Worm (Caenorhabditis elegans) whole organism, L1 larva: ENCODE data around the gene C01G12.7.

Experiments
- C16A3.4 ChIP-seq: fragments of 150-350 bp; optimal IDR thresholded peaks from 2 replicates; lab custom pipeline; 2014; ENCODE audit warnings: missing biosample characterization, missing genetic modification characterization
- F16B12.6 ChIP-seq: fragments of 150-350 bp; optimal IDR thresholded peaks from 2 replicates; lab custom pipeline; 2014; ENCODE audit warnings: missing biosample characterization, missing genetic modification characterization
- Y116A8C.19 ChIP-seq: sonication (generic microtip); optimal IDR thresholded peaks from 2 replicates; lab custom pipeline; 2016; ENCODE audit warnings: missing compliant biosample characterization, missing genetic modification characterization, borderline replicate concordance
- aha-1 ChIP-seq: fragments of 150-350 bp; optimal IDR thresholded peaks from 2 replicates; lab custom pipeline; 2014; ENCODE audit warnings: missing biosample characterization, missing genetic modification characterization
- alr-1 ChIP-seq: fragments of 200-800 bp; sonication (Bioruptor generic); optimal IDR thresholded peaks from 2 replicates; lab custom pipeline; 2018; ENCODE audit warnings: borderline replicate concordance, mild to moderate bottlenecking, missing genetic modification characterization, missing compliant biosample characterization
- aly-2 ChIP-seq: fragments of 150-350 bp; optimal IDR thresholded peaks from 2 replicates; lab custom pipeline; 2014; ENCODE audit warnings: missing biosample characterization, missing genetic modification characterization
- ama-1 ChIP-seq: fragments of 150-350 bp; optimal IDR thresholded peaks from 2 replicates; lab custom pipeline; 2014
- ceh-63 ChIP-seq: fragments of 200-800 bp; sonication (Bioruptor generic); optimal IDR thresholded peaks from 2 replicates; lab custom pipeline; 2018; ENCODE audit warnings: mild to moderate bottlenecking, missing genetic modification characterization, missing compliant biosample characterization
- ceh-8 ChIP-seq: fragments of 200-800 bp; sonication (Bioruptor generic); optimal IDR thresholded peaks from 2 replicates; lab custom pipeline; 2018; ENCODE audit warnings: mild to moderate bottlenecking, missing genetic modification characterization, moderate library complexity, missing compliant biosample characterization
- ceh-82 ChIP-seq, 3 experiments: fragments of 150-350 bp in 1 of 3; sonication (generic microtip) in 2 of 3; optimal IDR thresholded peaks; 2 replicates each; lab custom pipeline; 2014 to 2017; ENCODE audit warnings: missing biosample characterization in 3 of 3, missing genetic modification characterization in 3 of 3
- ceh-88 ChIP-seq: fragments of 200-800 bp; sonication (Bioruptor generic); IDR thresholded peaks from 2 replicates; pipeline ENCODE4 v1.3.6; 2022; ENCODE audit warnings: missing genetic modification characterization, missing compliant biosample characterization
- ceh-90 ChIP-seq: sonication (generic microtip); optimal IDR thresholded peaks from 2 replicates; lab custom pipeline; 2016; ENCODE audit warnings: missing genetic modification characterization, missing compliant biosample characterization
- ces-1 ChIP-seq: fragments of 150-350 bp; optimal IDR thresholded peaks from 2 replicates; lab custom pipeline; 2014; ENCODE audit warnings: missing biosample characterization, missing genetic modification reagents, missing genetic modification characterization
- dpl-1 ChIP-seq, 3 experiments: fragments of 150-350 bp in 2 of 3; sonication (generic microtip) in 1 of 3; optimal IDR thresholded peaks; 2 replicates each; lab custom pipeline; 2014 to 2017; ENCODE audit warnings: missing biosample characterization in 3 of 3, missing genetic modification characterization in 3 of 3, missing genetic modification reagents in 3 of 3
- dsc-1 ChIP-seq: sonication (generic microtip); optimal IDR thresholded peaks from 2 replicates; lab custom pipeline; 2016; ENCODE audit warnings: mild to moderate bottlenecking, missing genetic modification characterization, missing compliant biosample characterization
- efl-3 ChIP-seq: fragments of 200-800 bp; sonication (Bioruptor generic); optimal IDR thresholded peaks from 2 replicates; lab custom pipeline; 2018; ENCODE audit warnings: mild to moderate bottlenecking, missing genetic modification characterization, missing compliant biosample characterization
- egl-27 ChIP-seq, 2 experiments: fragments of 150-350 bp in 1 of 2; sonication (generic microtip); optimal IDR thresholded peaks; 3 replicates each; lab custom pipeline; 2017 to 2018; ENCODE audit warnings: missing biosample characterization in 2 of 2, missing genetic modification characterization in 2 of 2, missing genetic modification reagents in 2 of 2
- elt-3 ChIP-seq, 6 experiments: fragments of 150-350 bp in 1 of 6; sonication (generic microtip); optimal IDR thresholded peaks; 2 replicates each; lab custom pipeline; 2017 to 2018; ENCODE audit warnings: missing biosample characterization in 6 of 6, missing genetic modification characterization in 6 of 6, inconsistent platforms in 1 of 6
- ets-5 ChIP-seq: fragments of 200-800 bp; sonication (Bioruptor generic); IDR thresholded peaks from 2 replicates; pipeline ENCODE4 v1.3.6; 2022; ENCODE audit warnings: missing genetic modification characterization, missing compliant biosample characterization
- fkh-10 ChIP-seq: sonication (generic microtip); optimal IDR thresholded peaks from 2 replicates; lab custom pipeline; 2017; ENCODE audit warnings: missing biosample characterization, missing genetic modification reagents, missing genetic modification characterization
- fkh-4 ChIP-seq: sonication (generic microtip); optimal IDR thresholded peaks from 2 replicates; lab custom pipeline; 2016; ENCODE audit warnings: missing compliant biosample characterization, missing genetic modification characterization, borderline replicate concordance
- fkh-8 ChIP-seq: sonication (generic microtip); optimal IDR thresholded peaks from 2 replicates; lab custom pipeline; 2016; ENCODE audit warnings: mild to moderate bottlenecking, missing genetic modification characterization, missing compliant biosample characterization
- fos-1 ChIP-seq: fragments of 150-350 bp; optimal IDR thresholded peaks from 2 replicates; lab custom pipeline; 2014; ENCODE audit warnings: missing biosample characterization, missing genetic modification characterization
- hlh-4 ChIP-seq: sonication (generic microtip); optimal IDR thresholded peaks from 2 replicates; lab custom pipeline; 2016; ENCODE audit warnings: mild to moderate bottlenecking, missing genetic modification characterization, missing compliant biosample characterization
- hpl-2 ChIP-seq: fragments of 150-350 bp; optimal IDR thresholded peaks from 2 replicates; lab custom pipeline; 2014; ENCODE audit warnings: missing biosample characterization, missing genetic modification reagents, missing genetic modification characterization
- irx-1 ChIP-seq: sonication (generic microtip); optimal IDR thresholded peaks from 2 replicates; lab custom pipeline; 2016; ENCODE audit warnings: missing genetic modification characterization, missing compliant biosample characterization
- isw-1 ChIP-seq: fragments of 200-800 bp; sonication (Bioruptor generic); IDR thresholded peaks from 2 replicates; pipeline ENCODE4 v1.3.6; 2022; ENCODE audit warnings: missing genetic modification characterization, missing compliant biosample characterization
- jun-1 ChIP-seq: fragments of 150-350 bp; optimal IDR thresholded peaks from 2 replicates; lab custom pipeline; 2014; ENCODE audit warnings: missing biosample characterization, missing genetic modification reagents, missing genetic modification characterization
- lin-35 ChIP-seq, 2 experiments: fragments of 150-350 bp; optimal IDR thresholded peaks; 2 replicates each; lab custom pipeline; 2014; ENCODE audit warnings: missing biosample characterization in 2 of 2, missing genetic modification characterization in 2 of 2, missing genetic modification reagents in 2 of 2
- lin-39 ChIP-seq: fragments of 150-350 bp; optimal IDR thresholded peaks from 2 replicates; lab custom pipeline; 2014; ENCODE audit warnings: missing biosample characterization, missing genetic modification reagents, missing genetic modification characterization
- mab-9 ChIP-seq: fragments of 200-800 bp; sonication (Bioruptor generic); IDR thresholded peaks from 2 replicates; pipeline ENCODE4 v1.3.6; 2022; ENCODE audit warnings: missing genetic modification reagents, missing genetic modification characterization, missing compliant biosample characterization
- mdl-1 ChIP-seq, 2 experiments: fragments of 150-350 bp; optimal IDR thresholded peaks; 2 replicates each; lab custom pipeline; 2014 to 2017; ENCODE audit warnings: missing biosample characterization in 2 of 2, missing genetic modification characterization in 2 of 2, inconsistent platforms in 1 of 2
- mef-2 ChIP-seq: fragments of 150-350 bp; optimal IDR thresholded peaks from 2 replicates; lab custom pipeline; 2014; ENCODE audit warnings: missing biosample characterization, missing genetic modification characterization
- mep-1 ChIP-seq: fragments of 150-350 bp; optimal IDR thresholded peaks from 2 replicates; lab custom pipeline; 2014; ENCODE audit warnings: missing biosample characterization, missing genetic modification characterization
- nhr-20 ChIP-seq: sonication (generic microtip); optimal IDR thresholded peaks from 2 replicates; lab custom pipeline; 2016; ENCODE audit warnings: mild to moderate bottlenecking, missing genetic modification characterization, missing compliant biosample characterization
- nhr-28 ChIP-seq: fragments of 150-350 bp; optimal IDR thresholded peaks from 2 replicates; lab custom pipeline; 2014; ENCODE audit warnings: missing biosample characterization, missing genetic modification characterization
- nhr-76 ChIP-seq: sonication (generic microtip); optimal IDR thresholded peaks from 2 replicates; lab custom pipeline; 2017; ENCODE audit warnings: missing biosample characterization, missing genetic modification characterization
- pax-3 ChIP-seq: fragments of 200-800 bp; sonication (Bioruptor generic); optimal IDR thresholded peaks from 2 replicates; lab custom pipeline; 2018; ENCODE audit warnings: mild to moderate bottlenecking, missing genetic modification characterization, moderate library complexity, missing compliant biosample characterization
- rnt-1 ChIP-seq: sonication (generic microtip); optimal IDR thresholded peaks from 2 replicates; lab custom pipeline; 2016; ENCODE audit warnings: mild to moderate bottlenecking, missing genetic modification characterization, moderate library complexity, missing compliant biosample characterization
- snpc-4 ChIP-seq: fragments of 150-350 bp; optimal IDR thresholded peaks from 2 replicates; lab custom pipeline; 2014; ENCODE audit warnings: missing biosample characterization, missing genetic modification characterization
- snu-23 ChIP-seq: sonication (generic microtip); optimal IDR thresholded peaks from 2 replicates; lab custom pipeline; 2016; ENCODE audit warnings: missing genetic modification characterization, missing compliant biosample characterization
- sox-4 ChIP-seq: sonication (generic microtip); optimal IDR thresholded peaks from 2 replicates; lab custom pipeline; 2016; ENCODE audit warnings: missing genetic modification characterization, missing compliant biosample characterization
- sptf-1 ChIP-seq: fragments of 150-350 bp; optimal IDR thresholded peaks from 2 replicates; lab custom pipeline; 2014; ENCODE audit warnings: missing biosample characterization, missing genetic modification characterization
- sup-37 ChIP-seq: fragments of 200-800 bp; sonication (Bioruptor generic); optimal IDR thresholded peaks from 2 replicates; lab custom pipeline; 2018; ENCODE audit warnings: mild to moderate bottlenecking, missing genetic modification characterization, missing compliant biosample characterization
- swsn-7 ChIP-seq: sonication (generic microtip); optimal IDR thresholded peaks from 2 replicates; lab custom pipeline; 2016; ENCODE audit warnings: missing genetic modification characterization, missing compliant biosample characterization
- unc-130 ChIP-seq: fragments of 150-350 bp; optimal IDR thresholded peaks from 2 replicates; lab custom pipeline; 2017; ENCODE audit warnings: missing biosample characterization, missing genetic modification characterization, inconsistent platforms
- unc-30 ChIP-seq: sonication (generic microtip); optimal IDR thresholded peaks from 2 replicates; lab custom pipeline; 2017; ENCODE audit warnings: missing biosample characterization, missing genetic modification characterization
- unc-62 ChIP-seq: fragments of 150-350 bp; optimal IDR thresholded peaks from 2 replicates; lab custom pipeline; 2014; ENCODE audit warnings: missing biosample characterization, missing genetic modification reagents, missing genetic modification characterization
- unc-86 ChIP-seq: sonication (generic microtip); optimal IDR thresholded peaks from 2 replicates; lab custom pipeline; 2016; ENCODE audit warnings: missing genetic modification characterization, missing compliant biosample characterization
- unc-98 ChIP-seq: fragments of 200-800 bp; sonication (Bioruptor generic); IDR thresholded peaks from 2 replicates; pipeline ENCODE4 v1.3.6; 2022; ENCODE audit warnings: missing genetic modification characterization, missing compliant biosample characterization
- xbp-1 ChIP-seq: sonication (generic microtip); optimal IDR thresholded peaks from 2 replicates; lab custom pipeline; 2016; ENCODE audit warnings: missing genetic modification characterization, missing compliant biosample characterization
- zag-1 ChIP-seq: fragments of 150-350 bp; optimal IDR thresholded peaks from 2 replicates; lab custom pipeline; 2014; ENCODE audit warnings: missing biosample characterization, missing genetic modification characterization
- ztf-11 ChIP-seq, 2 experiments: sonication (generic microtip); optimal IDR thresholded peaks; 2 replicates each; lab custom pipeline; 2016 to 2017; ENCODE audit warnings: missing genetic modification characterization in 2 of 2, missing biosample characterization in 1 of 2, missing compliant biosample characterization in 1 of 2
- ztf-4 ChIP-seq: fragments of 150-350 bp; optimal IDR thresholded peaks from 2 replicates; lab custom pipeline; 2014; ENCODE audit warnings: missing biosample characterization, missing genetic modification characterization

Gene C01G12.7

ce11 chrII:14598367-14598766 is 6.7 kb upstream of the C01G12.7 start (continued):
- no peak for TF ChIP-seq hpl-2 (GFP tag; lab: Kevin White, UChicago)
- TF ChIP-seq sox-4 = no peak
- no peak for TF ChIP-seq hlh-4 (tag; lab: Kevin White, UChicago)
- TF ChIP-seq unc-130 = peak; percentile 61
- peak; percentile 28 to 53 (median 45) for TF ChIP-seq dpl-1 (GFP tag; optimal IDR thresholded peaks at IDR 0.05; lab: Kevin White, UChicago)
- peak; percentile 17 for TF ChIP-seq irx-1 (tag; lab: Kevin White, UChicago)
- TF ChIP-seq fkh-10 = no peak
- TF ChIP-seq mab-9 (GFP tag; lab: Robert Waterston, UW) = no peak
- TF ChIP-seq rnt-1 (tag; lab: Kevin White, UChicago) = peak; percentile 82
- TF ChIP-seq ceh-90 = no peak
- peak; percentile 56 to 80 for TF ChIP-seq lin-35 (GFP tag; optimal IDR thresholded peaks at IDR 0.05; lab: Kevin White, UChicago)
- no peak for TF ChIP-seq Y116A8C.19 (tag; lab: Kevin White, UChicago)
- TF ChIP-seq snpc-4 = peak; percentile 59
- TF ChIP-seq zag-1 (tag; lab: Kevin White, UChicago) = no peak
- TF ChIP-seq isw-1 (GFP tag; lab: Robert Waterston, UW) = no peak; the same call in 1 of the 2 replicates
- peak; percentile 57 for TF ChIP-seq xbp-1 (tag; lab: Kevin White, UChicago)
- TF ChIP-seq sup-37 (GFP tag; lab: Kevin White, UChicago) = peak; percentile 44
- TF ChIP-seq dsc-1 (tag; lab: Kevin White, UChicago) = peak; percentile 59
- TF ChIP-seq ama-1 (lab: Kevin White, UChicago) = peak; percentile 32
- no peak for TF ChIP-seq aha-1
- TF ChIP-seq fos-1 (tag; lab: Kevin White, UChicago) = no peak
- no peak for TF ChIP-seq ceh-63 (GFP tag; lab: Kevin White, UChicago)
- no peak for TF ChIP-seq sptf-1 (tag; lab: Kevin White, UChicago)
- no peak for TF ChIP-seq ets-5 (GFP tag; lab: Robert Waterston, UW)
- TF ChIP-seq mef-2 = no peak
- TF ChIP-seq unc-30 (tag; lab: Kevin White, UChicago) = no peak
- TF ChIP-seq snu-23 = peak; percentile 87
- peak; percentile 25 for TF ChIP-seq jun-1 (tag; lab: Kevin White, UChicago)
- no peak for TF ChIP-seq unc-98 (GFP tag; lab: Robert Waterston, UW)
- no peak for TF ChIP-seq efl-3
- no peak for TF ChIP-seq nhr-76 (tag; lab: Kevin White, UChicago)
- peak; percentile 73 for TF ChIP-seq fkh-8 (tag; lab: Kevin White, UChicago)
- no peak for TF ChIP-seq aly-2
- TF ChIP-seq ztf-11 (tag; optimal IDR thresholded peaks at IDR 0.05; lab: Kevin White, UChicago) = no peak
- TF ChIP-seq lin-39 (tag; lab: Kevin White, UChicago) = no peak
- TF ChIP-seq pax-3 (tag; lab: Kevin White, UChicago) = no peak
- TF ChIP-seq mdl-1 (tag; optimal IDR thresholded peaks at IDR 0.05; lab: Kevin White, UChicago) = peak in 1 of 2 experiments; percentile 89
- peak in 2 of 6 experiments; percentile 38 to 54 for TF ChIP-seq elt-3 (tag; optimal IDR thresholded peaks at IDR 0.05; lab: Kevin White, UChicago)
- no peak for TF ChIP-seq ces-1 (GFP tag; lab: Kevin White, UChicago)
- no peak for TF ChIP-seq nhr-28 (tag; lab: Kevin White, UChicago)
- no peak for TF ChIP-seq unc-62 (GFP tag; lab: Kevin White, UChicago)
- peak in 1 of 2 experiments; percentile 10 for TF ChIP-seq egl-27 (tag; optimal IDR thresholded peaks at IDR 0.05; lab: Kevin White, UChicago)
- TF ChIP-seq nhr-20 = peak; percentile 84
- no peak for TF ChIP-seq alr-1 (tag; lab: Kevin White, UChicago)
- TF ChIP-seq ceh-8 (GFP tag; lab: Kevin White, UChicago) = no peak
- TF ChIP-seq ceh-82 (tag; optimal IDR thresholded peaks at IDR 0.05; lab: Kevin White, UChicago) = no peak
- TF ChIP-seq swsn-7 = peak; percentile 69
- TF ChIP-seq C16A3.4 (tag; lab: Kevin White, UChicago) = peak; percentile 19
- no peak for TF ChIP-seq fkh-4 (tag; lab: Kevin White, UChicago)
- no peak for TF ChIP-seq F16B12.6 (tag; lab: Kevin White, UChicago)
- TF ChIP-seq ceh-88 (GFP tag; lab: Robert Waterston, UW) = no peak
- peak; percentile 69 for TF ChIP-seq ztf-4 (tag; lab: Kevin White, UChicago)
- peak; percentile 73 for TF ChIP-seq mep-1 (tag; lab: Kevin White, UChicago)
- TF ChIP-seq unc-86 (tag; lab: Kevin White, UChicago) = no peak
